Fruit fly (Drosophila melanogaster) whole organism, wandering third instar larva: ENCODE data around the gene CG8773.

Experiments used
- Abd-B ChIP-seq: fragments of >200 bp; optimal IDR thresholded peaks from 2 replicates; lab custom pipeline; 2017; ENCODE audit warnings: missing biosample characterization, missing genetic modification characterization
- Dfd ChIP-seq: fragments of >200 bp; optimal IDR thresholded peaks from 2 replicates; lab custom pipeline; 2017; ENCODE audit warnings: missing biosample characterization, missing genetic modification characterization
- Mio ChIP-seq: sonication (Bioruptor generic); optimal IDR thresholded peaks from 2 replicates; lab custom pipeline; 2016; ENCODE audit warnings: missing biosample characterization, missing genetic modification characterization
- OdsH ChIP-seq: fragments of 200-800 bp; sonication (Bioruptor generic); optimal IDR thresholded peaks from 2 replicates; lab custom pipeline; 2016; ENCODE audit warnings: missing biosample characterization, mild to moderate bottlenecking, missing genetic modification characterization
- Vsx2 ChIP-seq: fragments of 200-300, 225-300 bp; sonication (Bioruptor generic); optimal IDR thresholded peaks from 2 replicates; lab custom pipeline; 2018; ENCODE audit warnings: missing biosample characterization, missing genetic modification characterization; ENCODE audit not compliant: partially characterized antibody
- dl ChIP-seq, 2 experiments: fragments of 175-275, 200-275 bp in 1 of 2; fragments of 200-275 bp in 1 of 2; sonication (Bioruptor generic); optimal IDR thresholded peaks; lab custom pipeline; 2018; ENCODE audit warnings: mild to moderate bottlenecking in 2 of 2, missing biosample characterization in 2 of 2, missing genetic modification characterization in 2 of 2, moderate library complexity in 2 of 2; ENCODE audit not compliant: partially characterized antibody in 2 of 2, insufficient read depth in 1 of 2

DNA sequence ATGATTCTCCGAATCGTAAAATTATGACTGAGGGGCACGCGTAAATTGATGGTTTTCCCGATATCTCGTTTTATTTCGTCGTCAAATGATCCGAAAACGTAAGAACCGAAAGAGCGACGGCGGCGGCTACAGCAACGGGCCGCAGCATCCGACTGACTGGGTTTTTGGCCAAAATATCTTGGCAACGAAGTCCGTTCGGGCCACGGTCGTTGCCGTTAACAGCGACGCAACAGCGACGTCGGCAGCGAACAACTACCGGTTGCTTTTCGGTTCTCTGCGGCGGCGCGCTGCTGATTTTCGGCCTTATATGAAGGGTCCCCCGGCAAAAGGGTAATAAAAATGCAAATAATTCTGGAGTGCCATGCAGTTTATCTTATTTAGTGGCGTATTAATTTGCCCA, 39.5 kb downstream of the CG8773 start, which contains the start of gene PK2-R2:
- TF ChIP-seq Abd-B (GFP tag; lab: Kevin White, UChicago) = no peak
- TF ChIP-seq Dfd (GFP tag; lab: Kevin White, UChicago) = no peak
- no peak for TF ChIP-seq Mio (GFP tag; lab: Kevin White, UChicago)
- no peak for TF ChIP-seq OdsH (GFP tag; lab: Kevin White, UChicago)
- TF ChIP-seq Vsx2 = no peak
- TF ChIP-seq dl (GFP tag; optimal IDR thresholded peaks at IDR 0.05; lab: Kevin White, UChicago; ENCODE audit: insufficient read depth in 1 of 2, partially characterized antibody in 2 of 2) = no peak
